Fruit fly (Drosophila melanogaster) whole organism, adult: ENCODE measurements around the gene CG6443.

Source experiments
- CG1620 ChIP-seq: fragments of 200-800 bp; sonication (Bioruptor generic); optimal IDR thresholded peaks from 2 replicates; lab custom pipeline; 2016; ENCODE audit warnings: missing biosample characterization, missing genetic modification characterization
- Hr96 ChIP-seq: fragments of 200-800 bp; sonication (Bioruptor generic); optimal IDR thresholded peaks from 2 replicates; lab custom pipeline; 2016; ENCODE audit warnings: missing biosample characterization, missing genetic modification characterization
- Mnt ChIP-seq: fragments of 200-800 bp; sonication (Bioruptor generic); optimal IDR thresholded peaks from 2 replicates; lab custom pipeline; 2016; ENCODE audit warnings: missing biosample characterization, mild to moderate bottlenecking, missing genetic modification characterization
- cnc ChIP-seq, 2 experiments: fragments of >200 bp; optimal IDR thresholded peaks; 2 replicates each; lab custom pipeline; 2017

DNA sequence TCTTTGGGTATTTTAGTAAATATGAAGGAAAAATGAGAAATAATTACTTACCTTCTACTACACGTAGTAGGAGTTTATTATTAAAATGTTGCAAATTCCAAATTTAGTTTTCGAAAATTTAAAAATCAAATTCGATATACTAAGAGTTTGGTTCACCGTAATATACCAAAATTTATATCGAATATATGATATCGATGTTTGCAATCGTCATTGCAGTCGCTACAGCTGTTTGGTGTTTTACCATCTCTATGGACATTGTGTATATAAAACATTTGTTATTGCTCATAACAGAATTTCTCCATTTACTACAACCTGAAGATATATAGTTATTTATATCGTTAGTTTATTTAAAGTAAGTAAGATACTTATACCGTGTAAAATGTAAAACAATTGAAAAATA lies at the start of gene CG6443:
- no peak for TF ChIP-seq CG1620 (GFP tag; lab: Kevin White, UChicago)
- TF ChIP-seq Hr96 (GFP tag; lab: Kevin White, UChicago) = no peak
- TF ChIP-seq cnc (optimal IDR thresholded peaks at IDR 0.05; lab: Kevin White, UChicago) = no peak
- no peak for TF ChIP-seq Mnt
